Worm (Caenorhabditis elegans) whole organism, L3 larva: ENCODE measurements around the gene C28D4.7.

Experiments
- aly-2 ChIP-seq: fragments of 150-350 bp; optimal IDR thresholded peaks from 2 replicates; lab custom pipeline; 2014; ENCODE audit warnings: missing biosample characterization, missing genetic modification characterization
- ama-1 ChIP-seq: fragments of 150-350 bp; optimal IDR thresholded peaks from 2 replicates; lab custom pipeline; 2018
- egl-27 ChIP-seq: sonication (generic microtip); optimal IDR thresholded peaks from 4 replicates; lab custom pipeline; 2017; ENCODE audit warnings: missing biosample characterization, missing genetic modification reagents, missing genetic modification characterization
- egl-5 ChIP-seq: fragments of 150-350 bp; optimal IDR thresholded peaks from 2 replicates; lab custom pipeline; 2017; ENCODE audit warnings: missing biosample characterization, missing genetic modification reagents, missing genetic modification characterization, inconsistent platforms
- mml-1 ChIP-seq: fragments of 150-350 bp; sonication (generic microtip); optimal IDR thresholded peaks from 3 replicates; lab custom pipeline; 2014; ENCODE audit warnings: missing biosample characterization, missing genetic modification characterization
- nhr-23 ChIP-seq: fragments of 150-350 bp; optimal IDR thresholded peaks from 2 replicates; lab custom pipeline; 2014; ENCODE audit warnings: missing biosample characterization, missing genetic modification reagents, missing genetic modification characterization
- nhr-237 ChIP-seq: fragments of 150-350 bp; optimal IDR thresholded peaks from 2 replicates; lab custom pipeline; 2014; ENCODE audit warnings: missing biosample characterization, missing genetic modification characterization
- nhr-76 ChIP-seq: fragments of 150-350 bp; sonication (generic microtip); optimal IDR thresholded peaks from 5 replicates; lab custom pipeline; 2014; ENCODE audit warnings: missing biosample characterization, missing genetic modification characterization
- pha-4 ChIP-seq: fragments of 150-350 bp; optimal IDR thresholded peaks from 2 replicates; lab custom pipeline; 2014; ENCODE audit warnings: missing biosample characterization, missing genetic modification reagents, missing genetic modification characterization
- pqm-1 ChIP-seq: fragments of 150-350 bp; optimal IDR thresholded peaks from 2 replicates; lab custom pipeline; 2017; ENCODE audit warnings: missing biosample characterization, missing genetic modification characterization, inconsistent platforms
- unc-62 ChIP-seq: fragments of 150-350 bp; sonication (generic microtip); optimal IDR thresholded peaks from 4 replicates; lab custom pipeline; 2014; ENCODE audit warnings: missing biosample characterization, missing genetic modification reagents, missing genetic modification characterization
- ztf-11 ChIP-seq: fragments of 150-350 bp; optimal IDR thresholded peaks from 2 replicates; lab custom pipeline; 2014; ENCODE audit warnings: missing biosample characterization, missing genetic modification characterization

- no peak for TF ChIP-seq egl-5
- no peak for TF ChIP-seq unc-62 (GFP tag; lab: Kevin White, UChicago)
- no peak for TF ChIP-seq mml-1 (tag; lab: Kevin White, UChicago)
- no peak for TF ChIP-seq pha-4 (tag; lab: Kevin White, UChicago)
- no peak for TF ChIP-seq aly-2
- no peak for TF ChIP-seq nhr-237 (tag; lab: Kevin White, UChicago)
- TF ChIP-seq pqm-1 (tag; lab: Kevin White, UChicago) = no peak
- no peak for TF ChIP-seq ama-1
- no peak for TF ChIP-seq egl-27 (tag; lab: Kevin White, UChicago)
- peak; percentile 75 for TF ChIP-seq nhr-23 (tag; lab: Kevin White, UChicago)
- TF ChIP-seq nhr-76 (tag; lab: Kevin White, UChicago) = no peak
- TF ChIP-seq ztf-11 (tag; lab: Kevin White, UChicago) = no peak
Observed at ce11 chrIV:9723185-9723584, 19.8 kb downstream of the C28D4.7 start.
